Worm (Caenorhabditis elegans) whole organism, young adult: Measurements from ENCODE around the gene B0546.3.

Experiments used
- B0019.2 ChIP-seq: fragments of 200-800 bp; sonication (Bioruptor generic); conservative IDR thresholded peaks from 2 replicates; pipeline ENCODE4 v1.3.6; 2022; ENCODE audit warnings: missing genetic modification reagents, missing genetic modification characterization, missing compliant biosample characterization
- B0035.1 ChIP-seq: sonication (generic microtip); optimal IDR thresholded peaks from 2 replicates; lab custom pipeline; 2016; ENCODE audit warnings: missing genetic modification characterization, mild to moderate bottlenecking, missing compliant biosample characterization, missing genotype, missing genetic modification reagents
- B0336.3 ChIP-seq: fragments of 200-800 bp; sonication (Bioruptor generic); IDR thresholded peaks from 2 replicates; pipeline ENCODE4 v1.3.6; 2022; ENCODE audit warnings: missing genetic modification characterization, missing compliant biosample characterization
- F10E7.11 ChIP-seq: sonication (generic microtip); optimal IDR thresholded peaks from 2 replicates; lab custom pipeline; 2017; ENCODE audit warnings: mild to moderate bottlenecking, missing genetic modification characterization, moderate library complexity, missing compliant biosample characterization
- F23B12.7 ChIP-seq: sonication (generic microtip); optimal IDR thresholded peaks from 2 replicates; lab custom pipeline; 2017; ENCODE audit warnings: missing genetic modification characterization, mild to moderate bottlenecking, missing compliant biosample characterization, antibody characterized with exemption, moderate library complexity; ENCODE audit not compliant: insufficient read depth
- F49E8.2 ChIP-seq: sonication (generic microtip); optimal IDR thresholded peaks from 3 replicates; lab custom pipeline; 2017; ENCODE audit warnings: missing genetic modification characterization, mild to moderate bottlenecking, missing compliant biosample characterization, antibody characterized with exemption, moderate library complexity; ENCODE audit not compliant: insufficient read depth
- F57A8.1 ChIP-seq: fragments of 200-800 bp; sonication (Bioruptor generic); optimal IDR thresholded peaks from 2 replicates; lab custom pipeline; 2018; ENCODE audit warnings: mild to moderate bottlenecking, missing genetic modification characterization, moderate library complexity, missing compliant biosample characterization
- T07F8.4 ChIP-seq: sonication (generic microtip); optimal IDR thresholded peaks from 2 replicates; lab custom pipeline; 2016; ENCODE audit warnings: mild to moderate bottlenecking, missing genetic modification characterization, moderate library complexity, missing compliant biosample characterization
- T26A5.8 ChIP-seq: sonication (generic microtip); optimal IDR thresholded peaks from 2 replicates; lab custom pipeline; 2016; ENCODE audit warnings: missing genetic modification characterization, missing compliant biosample characterization
- Y53F4B.3 ChIP-seq: fragments of 200-800 bp; sonication (Bioruptor generic); IDR thresholded peaks from 2 replicates; pipeline ENCODE4 v1.3.6; 2022; ENCODE audit warnings: missing genetic modification reagents, missing genetic modification characterization, missing compliant biosample characterization
- Y53G8AR.9 ChIP-seq: fragments of 200-800 bp; sonication (Bioruptor generic); conservative IDR thresholded peaks from 2 replicates; pipeline ENCODE4 v1.3.6; 2022; ENCODE audit warnings: missing genetic modification reagents, missing genetic modification characterization, missing compliant biosample characterization
- aptf-3 ChIP-seq: fragments of 200-800 bp; sonication (Bioruptor generic); IDR thresholded peaks from 2 replicates; pipeline ENCODE4 v1.3.6; 2022; ENCODE audit warnings: missing genetic modification characterization, missing compliant biosample characterization
- athp-1 ChIP-seq: sonication (generic microtip); optimal IDR thresholded peaks from 2 replicates; lab custom pipeline; 2017; ENCODE audit warnings: mild to moderate bottlenecking, missing genetic modification characterization, missing compliant biosample characterization
- attf-3 ChIP-seq: fragments of 200-800 bp; sonication (Bioruptor generic); conservative IDR thresholded peaks from 2 replicates; pipeline ENCODE4 v1.3.6; 2022; ENCODE audit warnings: missing genetic modification reagents, missing genetic modification characterization, missing compliant biosample characterization
- attf-5 ChIP-seq: fragments of 200-800 bp; sonication (Bioruptor generic); optimal IDR thresholded peaks from 2 replicates; lab custom pipeline; 2018; ENCODE audit warnings: mild to moderate bottlenecking, missing genetic modification characterization, missing compliant biosample characterization
- bed-1 ChIP-seq: fragments of 200-800 bp; sonication (Bioruptor generic); IDR thresholded peaks from 2 replicates; pipeline ENCODE4 v1.3.6; 2022; ENCODE audit warnings: missing genetic modification reagents, missing genetic modification characterization, missing compliant biosample characterization
- ccch-3 ChIP-seq: fragments of 200-800 bp; sonication (Bioruptor generic); optimal IDR thresholded peaks from 2 replicates; lab custom pipeline; 2018; ENCODE audit warnings: mild to moderate bottlenecking, missing genetic modification characterization, missing compliant biosample characterization
- ceh-27 ChIP-seq: fragments of 200-800 bp; sonication (Bioruptor generic); optimal IDR thresholded peaks from 2 replicates; lab custom pipeline; 2018; ENCODE audit warnings: mild to moderate bottlenecking, missing genetic modification characterization, moderate library complexity, missing compliant biosample characterization
- ceh-79 ChIP-seq: sonication (generic microtip); optimal IDR thresholded peaks from 2 replicates; lab custom pipeline; 2017; ENCODE audit warnings: mild to moderate bottlenecking, missing genetic modification characterization, missing compliant biosample characterization
- ceh-91 ChIP-seq: fragments of 200-800 bp; sonication (Bioruptor generic); IDR thresholded peaks from 2 replicates; pipeline ENCODE4 v1.3.6; 2022; ENCODE audit warnings: missing genetic modification reagents, missing genetic modification characterization, missing compliant biosample characterization
- chd-7 ChIP-seq: sonication (generic microtip); optimal IDR thresholded peaks from 2 replicates; lab custom pipeline; 2016; ENCODE audit warnings: mild to moderate bottlenecking, missing genetic modification characterization, moderate library complexity, missing compliant biosample characterization
- egl-18 ChIP-seq: fragments of 200-800 bp; sonication (Bioruptor generic); IDR thresholded peaks from 2 replicates; pipeline ENCODE4 v1.3.6; 2022; ENCODE audit warnings: missing genetic modification reagents, missing genetic modification characterization, missing compliant biosample characterization
- hmg-1.2 ChIP-seq: fragments of 200-800 bp; sonication (Bioruptor generic); IDR thresholded peaks from 2 replicates; pipeline ENCODE4 v1.3.6; 2022; ENCODE audit warnings: missing genetic modification reagents, missing genetic modification characterization, missing compliant biosample characterization
- let-526 ChIP-seq: fragments of 200-800 bp; sonication (Bioruptor generic); IDR thresholded peaks from 2 replicates; pipeline ENCODE4 v1.3.6; 2022; ENCODE audit warnings: missing genetic modification reagents, missing genetic modification characterization, missing compliant biosample characterization
- lin-26 ChIP-seq: fragments of 200-800 bp; sonication (Bioruptor generic); IDR thresholded peaks from 2 replicates; pipeline ENCODE4 v1.3.6; 2022; ENCODE audit warnings: missing genetic modification reagents, missing genetic modification characterization, missing compliant biosample characterization
- lin-35 ChIP-seq, 3 experiments: fragments of 150-350 bp in 2 of 3; sonication (generic microtip) in 1 of 3; optimal IDR thresholded peaks; 2 replicates each; lab custom pipeline; 2014 to 2018; ENCODE audit warnings: missing biosample characterization in 3 of 3, missing genetic modification characterization in 3 of 3, missing genetic modification reagents in 3 of 3
- lin-54 ChIP-seq: fragments of 200-800 bp; sonication (Bioruptor generic); optimal IDR thresholded peaks from 2 replicates; lab custom pipeline; 2018; ENCODE audit warnings: mild to moderate bottlenecking, missing genetic modification characterization, missing compliant biosample characterization
- lsl-1 ChIP-seq: fragments of 200-800 bp; sonication (Bioruptor generic); optimal IDR thresholded peaks from 2 replicates; lab custom pipeline; 2018; ENCODE audit warnings: mild to moderate bottlenecking, missing genetic modification characterization, moderate library complexity, missing compliant biosample characterization
- madf-10 ChIP-seq: sonication (generic microtip); optimal IDR thresholded peaks from 2 replicates; lab custom pipeline; 2016; ENCODE audit warnings: mild to moderate bottlenecking, missing genetic modification characterization, missing compliant biosample characterization
- madf-3 ChIP-seq: fragments of 200-800 bp; sonication (Bioruptor generic); IDR thresholded peaks from 2 replicates; pipeline ENCODE4 v1.3.6; 2022; ENCODE audit warnings: missing genetic modification reagents, missing genetic modification characterization, missing compliant biosample characterization
- madf-6 ChIP-seq: fragments of 200-800 bp; sonication (Bioruptor generic); IDR thresholded peaks from 2 replicates; pipeline ENCODE4 v1.3.6; 2022; ENCODE audit warnings: missing genetic modification reagents, missing genetic modification characterization, missing compliant biosample characterization
- madf-8 ChIP-seq: fragments of 200-800 bp; sonication (Bioruptor generic); conservative IDR thresholded peaks from 2 replicates; pipeline ENCODE4 v1.3.6; 2022; ENCODE audit warnings: missing genetic modification reagents, missing genetic modification characterization, missing compliant biosample characterization
- mes-4 ChIP-seq: sonication (generic microtip); optimal IDR thresholded peaks from 2 replicates; lab custom pipeline; 2016; ENCODE audit warnings: missing genotype, missing genetic modification characterization, missing compliant biosample characterization
- mxl-1 ChIP-seq: sonication (generic microtip); optimal IDR thresholded peaks from 2 replicates; lab custom pipeline; 2016; ENCODE audit warnings: missing genetic modification characterization, missing compliant biosample characterization
- nfya-1 ChIP-seq: sonication (generic microtip); optimal IDR thresholded peaks from 2 replicates; lab custom pipeline; 2017; ENCODE audit warnings: antibody characterized with exemption, missing compliant biosample characterization, missing genetic modification characterization, borderline replicate concordance; ENCODE audit not compliant: insufficient read depth
- nhr-120 ChIP-seq: fragments of 200-800 bp; sonication (Bioruptor generic); IDR thresholded peaks from 2 replicates; pipeline ENCODE4 v1.3.6; 2022; ENCODE audit warnings: missing genetic modification characterization, missing compliant biosample characterization
- nhr-179 ChIP-seq: sonication (generic microtip); optimal IDR thresholded peaks from 2 replicates; lab custom pipeline; 2016; ENCODE audit warnings: mild to moderate bottlenecking, missing genetic modification characterization, missing compliant biosample characterization
- nhr-80 ChIP-seq: sonication (generic microtip); optimal IDR thresholded peaks from 2 replicates; lab custom pipeline; 2016; ENCODE audit warnings: missing genetic modification characterization, missing compliant biosample characterization
- nhr-90 ChIP-seq: sonication (generic microtip); optimal IDR thresholded peaks from 2 replicates; lab custom pipeline; 2016; ENCODE audit warnings: missing genotype, mild to moderate bottlenecking, missing genetic modification characterization, missing compliant biosample characterization
- pbrm-1 ChIP-seq: fragments of 200-800 bp; sonication (Bioruptor generic); IDR thresholded peaks from 2 replicates; pipeline ENCODE4 v1.3.6; 2022; ENCODE audit warnings: missing genetic modification reagents, missing genetic modification characterization, missing compliant biosample characterization
- rcor-1 ChIP-seq: fragments of 200-800 bp; sonication (Bioruptor generic); IDR thresholded peaks from 2 replicates; pipeline ENCODE4 v1.3.6; 2022; ENCODE audit warnings: missing genetic modification reagents, missing genetic modification characterization, missing compliant biosample characterization
- snpc-3.4 ChIP-seq: sonication (generic microtip); optimal IDR thresholded peaks from 2 replicates; lab custom pipeline; 2017; ENCODE audit warnings: missing genetic modification characterization, mild to moderate bottlenecking, missing compliant biosample characterization, antibody characterized with exemption, moderate library complexity, missing genotype, missing genetic modification reagents
- tlf-1 ChIP-seq: fragments of 200-800 bp; sonication (Bioruptor generic); optimal IDR thresholded peaks from 2 replicates; lab custom pipeline; 2018; ENCODE audit warnings: mild to moderate bottlenecking, missing genetic modification characterization, missing compliant biosample characterization
- unc-130 ChIP-seq: sonication (generic microtip); optimal IDR thresholded peaks from 2 replicates; lab custom pipeline; 2016; ENCODE audit warnings: missing genetic modification reagents, missing genetic modification characterization, missing compliant biosample characterization
- unc-62 ChIP-seq: fragments of 150-350 bp; optimal IDR thresholded peaks from 2 replicates; lab custom pipeline; 2014; ENCODE audit warnings: missing biosample characterization, missing genetic modification reagents, missing genetic modification characterization
- zim-3 ChIP-seq: sonication (generic microtip); optimal IDR thresholded peaks from 2 replicates; lab custom pipeline; 2017; ENCODE audit warnings: mild to moderate bottlenecking, missing genetic modification characterization, moderate library complexity, missing compliant biosample characterization
- ztf-25 ChIP-seq: fragments of 200-800 bp; sonication (Bioruptor generic); IDR thresholded peaks from 2 replicates; pipeline ENCODE4 v1.3.6; 2022; ENCODE audit warnings: missing genetic modification reagents, missing genetic modification characterization, missing compliant biosample characterization

B0546.3 gene

DNA sequence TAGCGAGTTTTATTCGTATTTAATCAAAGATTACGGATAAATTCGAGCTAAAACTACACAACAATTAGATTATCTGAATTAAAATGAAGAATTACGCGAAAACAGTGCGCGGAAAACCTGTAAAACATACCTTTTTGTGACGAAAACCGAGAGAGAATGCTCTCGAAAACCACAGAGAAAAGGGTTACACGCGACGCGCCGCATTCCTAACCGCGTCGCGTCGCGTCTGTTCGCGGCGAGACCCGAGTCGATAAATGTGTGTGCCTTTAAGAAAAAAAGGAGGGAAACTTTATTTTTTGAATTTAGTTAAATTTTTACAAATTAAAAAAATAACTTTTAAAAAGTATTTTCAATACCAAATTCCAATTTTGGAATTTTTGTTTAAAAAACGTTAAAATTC lies 44.0 kb downstream of the B0546.3 start, which contains the start of gene hrpa-1 (continued):
- TF ChIP-seq attf-5 (GFP tag; lab: Kevin White, UChicago) (peak; percentile 45), pbrm-1 (GFP tag; lab: Robert Waterston, UW) (peak; percentile 44; the same call in 1 of the 2 replicates), snpc-3.4 (tag; lab: Kevin White, UChicago) (peak; percentile 35), Y53G8AR.9 (GFP tag; lab: Robert Waterston, UW) (peak; percentile 63)

DNA sequence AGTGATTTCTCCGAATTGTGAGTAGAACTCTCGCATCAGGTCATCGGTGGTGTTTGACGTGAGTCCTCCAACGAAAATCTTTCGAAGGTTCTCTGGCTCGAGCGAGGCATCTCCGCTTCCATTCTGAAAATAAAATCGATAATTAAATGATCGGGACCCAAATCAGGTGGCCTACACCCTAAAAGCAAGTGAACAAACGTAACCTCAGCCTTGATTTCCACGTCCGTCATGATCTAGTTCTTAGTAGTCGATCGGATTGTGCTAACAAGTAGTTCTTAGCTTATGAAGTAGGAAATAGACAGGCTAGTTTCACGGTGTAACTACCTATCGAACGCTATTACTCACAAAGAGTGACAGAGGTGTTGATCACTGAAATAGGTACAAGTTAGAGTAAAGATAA lies 44.5 kb downstream of the B0546.3 start:
- no peak for TF ChIP-seq mxl-1 (tag; lab: Kevin White, UChicago)
- TF ChIP-seq unc-62 (GFP tag; lab: Kevin White, UChicago), result no peak
- TF ChIP-seq F49E8.2, result no peak
- TF ChIP-seq attf-3 (GFP tag; lab: Robert Waterston, UW), result no peak
- no peak for TF ChIP-seq T26A5.8 (tag; lab: Kevin White, UChicago)
- no peak for TF ChIP-seq athp-1
- no peak for TF ChIP-seq nhr-120 (GFP tag; lab: Robert Waterston, UW)
- no peak for TF ChIP-seq tlf-1 (GFP tag; lab: Kevin White, UChicago)
- TF ChIP-seq pbrm-1 (GFP tag; lab: Robert Waterston, UW), result peak; percentile 36; the same call in 1 of the 2 replicates
- TF ChIP-seq nhr-179 (tag; lab: Kevin White, UChicago), result no peak
- peak; percentile 27; the same call in 1 of the 2 replicates for TF ChIP-seq hmg-1.2 (GFP tag; lab: Robert Waterston, UW)
- TF ChIP-seq nhr-80, result no peak
- TF ChIP-seq madf-6 (GFP tag; lab: Robert Waterston, UW), result peak; percentile 65
- TF ChIP-seq chd-7 (tag; lab: Kevin White, UChicago), result no peak
- no peak for TF ChIP-seq let-526 (GFP tag; lab: Robert Waterston, UW)
- peak; percentile 23 for TF ChIP-seq lsl-1 (GFP tag; lab: Kevin White, UChicago)
- no peak for TF ChIP-seq ceh-79 (tag; lab: Kevin White, UChicago)
- no peak for TF ChIP-seq egl-18
- no peak for TF ChIP-seq F23B12.7 (tag; lab: Kevin White, UChicago)
- TF ChIP-seq nfya-1 (tag; lab: Kevin White, UChicago), result no peak
- no peak for TF ChIP-seq lin-35 (GFP tag; optimal IDR thresholded peaks at IDR 0.05; lab: Kevin White, UChicago)
- TF ChIP-seq madf-8 (GFP tag; lab: Robert Waterston, UW), result no peak
- TF ChIP-seq lin-26 (GFP tag; lab: Robert Waterston, UW), result peak; percentile 58; the same call in 1 of the 2 replicates
- no peak for TF ChIP-seq Y53F4B.3 (GFP tag; lab: Robert Waterston, UW)
- TF ChIP-seq madf-10, result no peak
- peak; percentile 81 for TF ChIP-seq madf-3 (GFP tag; lab: Robert Waterston, UW)
- no peak for TF ChIP-seq ceh-27
- TF ChIP-seq zim-3 (tag; lab: Kevin White, UChicago), result no peak
- TF ChIP-seq F10E7.11 (tag; lab: Kevin White, UChicago), result no peak
- no peak for TF ChIP-seq T07F8.4 (tag; lab: Kevin White, UChicago)
- TF ChIP-seq F57A8.1, result no peak
- TF ChIP-seq bed-1 (GFP tag; lab: Robert Waterston, UW), result 0 out of 2 replicates have a peak, but pooled peaks have one; percentile 65
- TF ChIP-seq aptf-3 (GFP tag; lab: Robert Waterston, UW), result 0 out of 2 replicates have a peak, but pooled peaks have one; percentile 67
- TF ChIP-seq unc-130 (GFP tag; lab: Kevin White, UChicago), result no peak
- TF ChIP-seq B0336.3 (GFP tag; lab: Robert Waterston, UW), result peak; percentile 77; the same call in 1 of the 2 replicates
- no peak for TF ChIP-seq ztf-25 (GFP tag; lab: Robert Waterston, UW)
- no peak for TF ChIP-seq nhr-90 (tag; lab: Kevin White, UChicago)
- TF ChIP-seq B0019.2 (GFP tag; lab: Robert Waterston, UW), result 0 out of 2 replicates have a peak, but pooled peaks have one; percentile 12
- TF ChIP-seq lin-54 (GFP tag; lab: Kevin White, UChicago), result peak; percentile 25
- TF ChIP-seq mes-4, result no peak
- TF ChIP-seq ceh-91 (GFP tag; lab: Robert Waterston, UW), result no peak
- TF ChIP-seq B0035.1 (tag; lab: Kevin White, UChicago), result no peak
- peak; percentile 65; the same call in 1 of the 2 replicates for TF ChIP-seq rcor-1 (GFP tag; lab: Robert Waterston, UW)
- no peak for TF ChIP-seq ccch-3
